Fruit fly (Drosophila melanogaster) whole organism, prepupa: ENCODE measurements around the gene CG15756.

ENCODE experiments used
- CG10669 ChIP-seq: fragments of 200-800 bp; sonication (Bioruptor generic); optimal IDR thresholded peaks from 3 replicates; lab custom pipeline; 2018; ENCODE audit warnings: missing biosample characterization, mild to moderate bottlenecking, missing genetic modification characterization, moderate library complexity
- CG11762 ChIP-seq: fragments of 200-800 bp; sonication (Bioruptor generic); optimal IDR thresholded peaks from 3 replicates; lab custom pipeline; 2016; ENCODE audit warnings: missing biosample characterization, missing genetic modification characterization; ENCODE audit not compliant: insufficient read depth
- CG11902 ChIP-seq: fragments of 200-800 bp; sonication (Bioruptor generic); optimal IDR thresholded peaks from 3 replicates; lab custom pipeline; 2016; ENCODE audit warnings: missing biosample characterization, missing genetic modification characterization
- CG15336 ChIP-seq: fragments of 200-800 bp; sonication (Bioruptor generic); IDR thresholded peaks from 2 replicates; pipeline ENCODE4 v1.3.6; 2022; ENCODE audit warnings: missing biosample characterization, missing genetic modification characterization
- CG16779 ChIP-seq: fragments of 200-800 bp; sonication (Bioruptor generic); optimal IDR thresholded peaks from 3 replicates; lab custom pipeline; 2017; ENCODE audit warnings: missing biosample characterization, mild to moderate bottlenecking, missing genetic modification characterization
- CG32006 ChIP-seq: fragments of 200-800 bp; sonication (Bioruptor generic); optimal IDR thresholded peaks from 3 replicates; lab custom pipeline; 2017; ENCODE audit warnings: missing biosample characterization, mild to moderate bottlenecking, missing genetic modification characterization
- CG34406 ChIP-seq: fragments of 200-800 bp; sonication (Bioruptor generic); optimal IDR thresholded peaks from 3 replicates; lab custom pipeline; 2016; ENCODE audit warnings: missing biosample characterization, missing genetic modification characterization
- CG4318 ChIP-seq: fragments of 200-800 bp; sonication (Bioruptor generic); optimal IDR thresholded peaks from 3 replicates; lab custom pipeline; 2017; ENCODE audit warnings: missing biosample characterization, mild to moderate bottlenecking, missing genetic modification characterization
- CG6163 ChIP-seq: fragments of 200-800 bp; sonication (Bioruptor generic); IDR thresholded peaks from 3 replicates; pipeline ENCODE4 v1.3.6; 2022; ENCODE audit warnings: missing biosample characterization, missing genetic modification characterization
- CG6276 ChIP-seq: fragments of 200-800 bp; sonication (Bioruptor generic); optimal IDR thresholded peaks from 2 replicates; lab custom pipeline; 2017; ENCODE audit warnings: missing biosample characterization, mild to moderate bottlenecking, missing genetic modification characterization
- CG6792 ChIP-seq: fragments of 200-800 bp; sonication (Bioruptor generic); optimal IDR thresholded peaks from 3 replicates; lab custom pipeline; 2016; ENCODE audit warnings: missing biosample characterization, missing genetic modification characterization
- CG6808 ChIP-seq: fragments of 200-800 bp; sonication (Bioruptor generic); optimal IDR thresholded peaks from 3 replicates; lab custom pipeline; 2017; ENCODE audit warnings: missing biosample characterization, missing genetic modification characterization, mild to moderate bottlenecking, moderate library complexity, missing genetic modification reagents
- CG6854 ChIP-seq: fragments of 200-800 bp; sonication (Bioruptor generic); optimal IDR thresholded peaks from 2 replicates; lab custom pipeline; 2017; ENCODE audit warnings: missing biosample characterization, mild to moderate bottlenecking, missing genetic modification characterization
- CG8119 ChIP-seq: fragments of 200-800 bp; sonication (Bioruptor generic); IDR thresholded peaks from 3 replicates; pipeline ENCODE4 v1.3.6; 2022; ENCODE audit warnings: missing biosample characterization, missing genetic modification characterization
- Eip78C ChIP-seq: fragments of 200-800 bp; sonication (Bioruptor generic); peaks from one replicate; lab custom pipeline; 2016; ENCODE audit warnings: missing biosample characterization, missing genetic modification characterization
- Ets21C ChIP-seq: fragments of 200-800 bp; sonication (Bioruptor generic); optimal IDR thresholded peaks from 3 replicates; lab custom pipeline; 2016; ENCODE audit warnings: missing biosample characterization, missing genetic modification characterization
- Ets96B ChIP-seq: fragments of 200-800 bp; optimal IDR thresholded peaks from 2 replicates; lab custom pipeline; 2019; ENCODE audit warnings: missing biosample characterization, mild to moderate bottlenecking, missing genetic modification characterization, moderate library complexity
- Gug ChIP-seq: fragments of 200-800 bp; sonication (Bioruptor generic); IDR thresholded peaks from 2 replicates; pipeline ENCODE4 v1.3.6; 2022; ENCODE audit warnings: missing biosample characterization, missing genetic modification characterization
- Hr39 ChIP-seq: fragments of 200-800 bp; sonication (Bioruptor generic); optimal IDR thresholded peaks from 2 replicates; lab custom pipeline; 2016; ENCODE audit warnings: missing biosample characterization, missing genetic modification characterization
- Lpt ChIP-seq: fragments of 200-800 bp; sonication (Bioruptor generic); optimal IDR thresholded peaks from 3 replicates; lab custom pipeline; 2016; ENCODE audit warnings: missing biosample characterization, missing genetic modification characterization
- Met ChIP-seq: fragments of 200-800 bp; sonication (Bioruptor generic); optimal IDR thresholded peaks from 3 replicates; lab custom pipeline; 2016; ENCODE audit warnings: missing biosample characterization, missing genetic modification characterization
- OdsH ChIP-seq: fragments of 200-800 bp; sonication (Bioruptor generic); optimal IDR thresholded peaks from 3 replicates; lab custom pipeline; 2016; ENCODE audit warnings: missing biosample characterization, missing genetic modification characterization
- Smox ChIP-seq: fragments of 200-800 bp; sonication (Bioruptor generic); optimal IDR thresholded peaks from 3 replicates; lab custom pipeline; 2016; ENCODE audit warnings: missing biosample characterization, missing genetic modification characterization
- Sox102F ChIP-seq: fragments of 200-800 bp; sonication (Bioruptor generic); optimal IDR thresholded peaks from 2 replicates; lab custom pipeline; 2016; ENCODE audit warnings: missing biosample characterization, mild to moderate bottlenecking, missing genetic modification characterization
- Sox14 ChIP-seq: fragments of 200-800 bp; sonication (Bioruptor generic); optimal IDR thresholded peaks from 3 replicates; lab custom pipeline; 2016; ENCODE audit warnings: missing biosample characterization, missing genetic modification characterization
- Sox15 ChIP-seq: fragments of 200-800 bp; sonication (Bioruptor generic); optimal IDR thresholded peaks from 3 replicates; lab custom pipeline; 2016; ENCODE audit warnings: missing biosample characterization, missing genetic modification characterization
- achi ChIP-seq: fragments of 200-800 bp; sonication (Bioruptor generic); optimal IDR thresholded peaks from 3 replicates; lab custom pipeline; 2016; ENCODE audit warnings: missing biosample characterization, missing genetic modification characterization
- acj6 ChIP-seq: fragments of 200-800 bp; sonication (Bioruptor generic); optimal IDR thresholded peaks from 3 replicates; lab custom pipeline; 2016; ENCODE audit warnings: missing biosample characterization, missing genetic modification characterization
- cyc ChIP-seq: fragments of 200-800 bp; sonication (Bioruptor generic); optimal IDR thresholded peaks from 3 replicates; lab custom pipeline; 2016; ENCODE audit warnings: missing biosample characterization, missing genetic modification characterization
- dsx ChIP-seq: fragments of 200-800 bp; optimal IDR thresholded peaks from 3 replicates; lab custom pipeline; 2019; ENCODE audit warnings: missing biosample characterization, mild to moderate bottlenecking, missing genetic modification characterization, moderate library complexity; ENCODE audit not compliant: poor library complexity, severe bottlenecking
- eg ChIP-seq: fragments of 200-800 bp; sonication (Bioruptor generic); IDR thresholded peaks from 3 replicates; pipeline ENCODE4 v1.3.6; 2022; ENCODE audit warnings: missing biosample characterization, missing genetic modification characterization
- esn ChIP-seq: fragments of 200-800 bp; sonication (Bioruptor generic); optimal IDR thresholded peaks from 2 replicates; lab custom pipeline; 2016; ENCODE audit warnings: missing biosample characterization, mild to moderate bottlenecking, missing genetic modification characterization, moderate library complexity
- fd59A ChIP-seq: fragments of 200-800 bp; sonication (Bioruptor generic); optimal IDR thresholded peaks from 2 replicates; lab custom pipeline; 2017; ENCODE audit warnings: missing biosample characterization, mild to moderate bottlenecking, missing genetic modification characterization, missing genetic modification reagents
- fkh ChIP-seq: fragments of 200-800 bp; sonication (Bioruptor generic); optimal IDR thresholded peaks from 3 replicates; lab custom pipeline; 2017; ENCODE audit warnings: missing biosample characterization, mild to moderate bottlenecking, missing genetic modification characterization, moderate library complexity
- net ChIP-seq: fragments of 200-800 bp; sonication (Bioruptor generic); optimal IDR thresholded peaks from 3 replicates; lab custom pipeline; 2016; ENCODE audit warnings: missing biosample characterization, missing genetic modification characterization
- pdm3 ChIP-seq: fragments of 200-800 bp; sonication (Bioruptor generic); optimal IDR thresholded peaks from 3 replicates; lab custom pipeline; 2016; ENCODE audit warnings: missing biosample characterization, missing genetic modification characterization
- spab ChIP-seq: fragments of 200-800 bp; sonication (Bioruptor generic); optimal IDR thresholded peaks from 2 replicates; lab custom pipeline; 2017; ENCODE audit warnings: missing biosample characterization, mild to moderate bottlenecking, missing genetic modification characterization, missing genetic modification reagents
- ss ChIP-seq, 2 experiments: fragments of 200-800 bp; sonication (Bioruptor generic); optimal IDR thresholded peaks; 2 replicates in 1 of 2; 3 replicates in 1 of 2; lab custom pipeline; 2017 to 2018; ENCODE audit warnings: mild to moderate bottlenecking in 2 of 2, missing biosample characterization in 2 of 2, missing genetic modification characterization in 2 of 2, moderate library complexity in 1 of 2
- topi ChIP-seq: fragments of 200-800 bp; sonication (Bioruptor generic); optimal IDR thresholded peaks from 3 replicates; lab custom pipeline; 2016; ENCODE audit warnings: missing biosample characterization, missing genetic modification characterization
- vri ChIP-seq: fragments of 200-800 bp; sonication (Bioruptor generic); optimal IDR thresholded peaks from 3 replicates; lab custom pipeline; 2016; ENCODE audit warnings: missing biosample characterization, mild to moderate bottlenecking, missing genetic modification characterization

The CG15756 gene

DNA sequence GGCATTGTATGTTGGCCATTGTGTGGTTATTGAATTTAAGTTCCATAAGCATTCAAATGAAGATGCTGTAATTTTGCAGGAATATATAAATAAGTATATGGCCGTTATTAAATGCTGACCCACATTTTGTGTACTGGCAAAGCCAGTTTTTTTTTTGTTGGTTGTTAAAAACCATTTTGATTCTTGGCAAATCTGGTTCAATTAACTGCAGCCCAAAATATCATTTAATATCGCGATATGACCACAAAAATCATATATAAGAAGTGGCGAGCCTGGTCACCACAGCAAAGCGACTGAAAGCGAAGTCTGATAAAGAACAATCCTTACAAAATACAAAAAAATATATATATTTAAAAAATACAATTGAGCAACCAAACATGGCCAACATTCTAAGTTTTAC lies 22.0 kb downstream of the CG15756 start, which contains the start of gene CG32631:
Gene CG32631 (plus strand): TSS at position 301 of the 400 bp plus-strand sequence.
- no peak for TF ChIP-seq CG4318 (GFP tag; lab: Kevin White, UChicago)
- TF ChIP-seq CG16779 (tag; lab: Kevin White, UChicago): no peak
- no peak for TF ChIP-seq Eip78C (GFP tag; lab: Kevin White, UChicago)
- TF ChIP-seq Gug (GFP tag; lab: Robert Waterston, UW): no peak
- TF ChIP-seq net (GFP tag; lab: Kevin White, UChicago): no peak
- TF ChIP-seq Lpt (GFP tag; lab: Kevin White, UChicago): no peak
- TF ChIP-seq Hr39 (GFP tag; lab: Kevin White, UChicago): no peak
- TF ChIP-seq CG6276 (GFP tag; lab: Kevin White, UChicago): no peak
- TF ChIP-seq OdsH (GFP tag; lab: Kevin White, UChicago): no peak
- TF ChIP-seq CG10669 (GFP tag; lab: Kevin White, UChicago): no peak
- no peak for TF ChIP-seq Sox15 (GFP tag; lab: Kevin White, UChicago)
- TF ChIP-seq CG15336: no peak
- TF ChIP-seq spab (GFP tag; lab: Kevin White, UChicago): no peak
- TF ChIP-seq acj6 (GFP tag; lab: Kevin White, UChicago): no peak
- no peak for TF ChIP-seq esn (GFP tag; lab: Kevin White, UChicago)
- TF ChIP-seq CG6808 (GFP tag; lab: Kevin White, UChicago): no peak
- no peak for TF ChIP-seq CG11902 (GFP tag; lab: Kevin White, UChicago)
- TF ChIP-seq CG34406 (GFP tag; lab: Kevin White, UChicago): no peak
- TF ChIP-seq CG6792 (GFP tag; lab: Kevin White, UChicago): no peak

DNA sequence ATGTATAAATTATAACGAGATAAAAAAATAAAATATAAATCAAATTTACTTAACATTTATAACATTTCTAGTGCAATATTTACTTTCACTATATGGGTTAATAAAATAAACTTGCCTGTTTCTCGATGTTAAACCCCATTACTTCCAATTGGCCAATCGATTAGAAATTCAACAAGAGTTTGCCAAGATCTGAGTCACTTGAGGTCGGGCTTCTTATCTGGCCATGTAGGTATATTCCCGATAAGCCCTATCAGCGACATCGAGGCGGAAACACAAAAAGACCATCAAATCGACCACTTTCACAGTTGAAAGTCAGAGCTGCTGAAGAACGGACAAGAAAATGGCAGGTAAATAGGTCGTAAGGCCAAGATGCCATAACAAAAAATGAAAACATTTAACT lies 27.2 kb downstream of the CG15756 start, which contains the start of gene CG32633:
Gene CG32633 (plus strand): TSS at position 301 of the 400 bp plus-strand sequence.
- no peak for TF ChIP-seq cyc (GFP tag; lab: Kevin White, UChicago)
- peak; percentile 15 for TF ChIP-seq vri

DNA sequence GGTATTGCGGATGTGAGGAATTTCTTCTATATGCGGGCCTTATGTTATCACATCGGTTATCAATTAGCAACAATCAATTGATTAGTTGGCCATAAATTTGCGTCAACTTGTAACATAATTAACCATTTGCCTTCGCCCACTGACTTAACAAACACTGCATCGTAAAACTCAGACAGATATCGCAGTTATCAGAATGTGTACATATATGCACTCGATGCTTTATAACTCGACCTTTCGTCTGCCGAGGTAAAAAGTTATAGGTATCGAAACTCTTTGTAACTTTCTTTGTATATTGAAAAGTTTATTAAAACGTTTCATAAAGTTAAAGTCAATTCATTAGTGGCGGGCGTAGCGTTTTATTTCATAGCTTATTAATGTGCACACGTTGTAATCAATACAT lies 28.8 kb downstream of the CG15756 start:
- peak; percentile 14 for TF ChIP-seq vri
- no peak for TF ChIP-seq CG32006 (GFP tag; lab: Kevin White, UChicago)
- no peak for TF ChIP-seq CG11902 (GFP tag; lab: Kevin White, UChicago)

DNA sequence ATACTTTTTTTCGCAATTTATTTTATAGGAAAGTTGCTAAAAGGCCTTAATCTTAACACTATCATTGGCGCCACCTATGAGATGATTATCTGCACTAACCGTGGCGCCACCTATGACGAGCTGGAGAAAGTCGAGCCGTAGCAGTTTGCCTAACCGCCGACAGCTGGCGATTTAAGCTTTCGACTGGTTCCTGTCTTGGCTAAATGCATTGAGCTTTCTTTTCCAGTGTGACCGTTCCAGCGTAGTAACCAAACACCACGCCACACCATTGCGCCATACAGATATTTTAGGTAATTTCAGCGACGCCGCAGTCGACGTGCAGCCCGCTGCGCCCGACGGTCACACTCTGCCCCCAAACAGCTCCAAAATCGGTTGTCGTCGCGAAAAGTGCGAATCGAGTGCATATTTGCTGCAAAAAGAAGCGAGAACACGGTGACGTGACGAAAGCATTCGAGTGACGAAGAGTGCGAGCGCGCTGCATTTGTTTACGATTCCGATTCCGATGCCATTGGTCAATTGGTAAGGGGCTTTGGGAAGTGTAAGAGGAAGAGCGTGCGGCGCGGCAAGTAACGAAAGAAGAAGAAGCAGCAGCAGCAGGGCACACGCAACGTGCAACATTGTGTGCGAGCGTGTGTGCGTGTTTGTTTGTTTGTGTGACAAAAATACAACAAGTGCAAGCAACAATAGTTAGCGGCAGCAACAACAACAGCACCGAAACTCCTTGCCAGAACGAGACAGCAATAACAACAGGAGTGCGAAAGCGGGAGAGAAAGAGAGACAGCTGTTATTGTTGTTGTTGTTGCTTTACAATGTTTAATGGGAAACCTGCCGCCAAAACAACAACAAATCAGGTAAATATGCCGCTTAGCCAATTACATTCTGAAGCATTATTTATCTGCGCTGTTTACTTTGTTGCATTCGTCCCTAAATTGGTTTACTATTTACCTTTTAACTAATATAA lies 29.6 kb downstream of the CG15756 start, which contains the start of the genes CG46311 and Tpst:
Gene CG46311 (plus strand): TSS at position 341 of the 961 bp plus-strand sequence.
Gene Tpst (plus strand): TSS at position 341 of the 961 bp plus-strand sequence.
- TF ChIP-seq achi (GFP tag; lab: Kevin White, UChicago) (no peak), Met (GFP tag; lab: Kevin White, UChicago) (peak; percentile 38), CG11762 (GFP tag; lab: Kevin White, UChicago) (no peak), CG15336 (peak; percentile 24; the same call in 1 of the 2 replicates), CG6276 (GFP tag; lab: Kevin White, UChicago) (no peak), CG6854 (peak; percentile 65), vri (no peak), Sox14 (GFP tag; lab: Kevin White, UChicago) (peak; percentile 38), eg (GFP tag; lab: Robert Waterston, UW) (peak; percentile 47; the same call in 1 of the 3 replicates), net (GFP tag; lab: Kevin White, UChicago) (peak; percentile 42), Ets96B (no peak), Sox15 (GFP tag; lab: Kevin White, UChicago) (no peak), ss (GFP tag; optimal IDR thresholded peaks at IDR 0.05; lab: Kevin White, UChicago) (peak; percentile 22 to 81), CG10669 (GFP tag; lab: Kevin White, UChicago) (no peak), pdm3 (peak; percentile 50), CG8119 (GFP tag; lab: Robert Waterston, UW) (0 out of 3 replicates have a peak, but pooled peaks have one; percentile 32), topi (GFP tag; lab: Kevin White, UChicago) (peak; percentile 12), Ets21C (GFP tag; lab: Kevin White, UChicago) (no peak), Smox (GFP tag; lab: Kevin White, UChicago) (peak; percentile 22), Sox102F (GFP tag; lab: Kevin White, UChicago) (no peak), CG34406 (GFP tag; lab: Kevin White, UChicago) (no peak), CG6163 (no peak), CG6792 (GFP tag; lab: Kevin White, UChicago) (no peak), esn (GFP tag; lab: Kevin White, UChicago) (peak; percentile 39), fkh (peak; percentile 47), dsx (GFP tag; lab: Kevin White, UChicago) (peak; percentile 99), fd59A (GFP tag; lab: Kevin White, UChicago) (no peak), CG11902 (GFP tag; lab: Kevin White, UChicago) (no peak), Eip78C (GFP tag; lab: Kevin White, UChicago) (peak; percentile 86), CG6808 (GFP tag; lab: Kevin White, UChicago) (peak; percentile 32), spab (GFP tag; lab: Kevin White, UChicago) (no peak), Lpt (GFP tag; lab: Kevin White, UChicago) (no peak)
